Worm (Caenorhabditis elegans) whole organism, L3 larva: ENCODE results near the gene F44F4.3.

ENCODE experiments used
- ZK546.5 ChIP-seq: sonication (generic microtip); optimal IDR thresholded peaks from 2 replicates; lab custom pipeline; 2017; ENCODE audit warnings: missing biosample characterization, missing genetic modification characterization
- aly-2 ChIP-seq: fragments of 150-350 bp; optimal IDR thresholded peaks from 2 replicates; lab custom pipeline; 2014; ENCODE audit warnings: missing biosample characterization, missing genetic modification characterization
- ama-1 ChIP-seq: fragments of 150-350 bp; optimal IDR thresholded peaks from 2 replicates; lab custom pipeline; 2018
- ceh-16 ChIP-seq: sonication (generic microtip); optimal IDR thresholded peaks from 2 replicates; lab custom pipeline; 2017; ENCODE audit warnings: missing biosample characterization, missing genetic modification characterization
- ceh-82 ChIP-seq: fragments of 150-350 bp; optimal IDR thresholded peaks from 2 replicates; lab custom pipeline; 2014; ENCODE audit warnings: missing biosample characterization, missing genetic modification characterization
- ceh-9 ChIP-seq: sonication (generic microtip); optimal IDR thresholded peaks from 2 replicates; lab custom pipeline; 2018; ENCODE audit warnings: missing biosample characterization, missing genetic modification characterization
- egl-27 ChIP-seq: sonication (generic microtip); optimal IDR thresholded peaks from 4 replicates; lab custom pipeline; 2017; ENCODE audit warnings: missing biosample characterization, missing genetic modification reagents, missing genetic modification characterization
- egl-5 ChIP-seq: fragments of 150-350 bp; optimal IDR thresholded peaks from 2 replicates; lab custom pipeline; 2017; ENCODE audit warnings: missing biosample characterization, missing genetic modification reagents, missing genetic modification characterization, inconsistent platforms
- elt-1 ChIP-seq: fragments of 150-350 bp; optimal IDR thresholded peaks from 2 replicates; lab custom pipeline; 2014; ENCODE audit warnings: missing biosample characterization, missing genetic modification characterization
- elt-2 ChIP-seq: sonication (generic microtip); optimal IDR thresholded peaks from 2 replicates; lab custom pipeline; 2016; ENCODE audit warnings: missing genetic modification reagents, mild to moderate bottlenecking, missing genetic modification characterization, missing compliant biosample characterization
- fkh-10 ChIP-seq: sonication (generic microtip); optimal IDR thresholded peaks from 2 replicates; lab custom pipeline; 2017; ENCODE audit warnings: missing biosample characterization, missing genetic modification reagents, missing genetic modification characterization
- fkh-2 ChIP-seq: fragments of 150-350 bp; optimal IDR thresholded peaks from 2 replicates; lab custom pipeline; 2014; ENCODE audit warnings: missing biosample characterization, missing genetic modification reagents, missing genetic modification characterization
- fos-1 ChIP-seq: fragments of 150-350 bp; optimal IDR thresholded peaks from 2 replicates; lab custom pipeline; 2014; ENCODE audit warnings: missing biosample characterization, missing genetic modification characterization
- hmg-11 ChIP-seq: sonication (generic microtip); optimal IDR thresholded peaks from 2 replicates; lab custom pipeline; 2016; ENCODE audit warnings: missing genetic modification characterization, missing compliant biosample characterization
- lin-15B ChIP-seq: fragments of 150-350 bp; optimal IDR thresholded peaks from 2 replicates; lab custom pipeline; 2014; ENCODE audit warnings: missing biosample characterization, missing genetic modification characterization
- lin-39 ChIP-seq: fragments of 150-350 bp; optimal IDR thresholded peaks from 2 replicates; lab custom pipeline; 2018; ENCODE audit warnings: missing biosample characterization, missing genetic modification reagents, missing genetic modification characterization
- lsy-12 ChIP-seq: sonication (generic microtip); optimal IDR thresholded peaks from 2 replicates; lab custom pipeline; 2016; ENCODE audit warnings: mild to moderate bottlenecking, missing genetic modification characterization, missing compliant biosample characterization
- mdl-1 ChIP-seq: fragments of 150-350 bp; optimal IDR thresholded peaks from 2 replicates; lab custom pipeline; 2014; ENCODE audit warnings: missing biosample characterization, missing genetic modification characterization
- mml-1 ChIP-seq: fragments of 150-350 bp; sonication (generic microtip); optimal IDR thresholded peaks from 3 replicates; lab custom pipeline; 2014; ENCODE audit warnings: missing biosample characterization, missing genetic modification characterization
- nhr-23 ChIP-seq: fragments of 150-350 bp; optimal IDR thresholded peaks from 2 replicates; lab custom pipeline; 2014; ENCODE audit warnings: missing biosample characterization, missing genetic modification reagents, missing genetic modification characterization
- nhr-237 ChIP-seq: fragments of 150-350 bp; optimal IDR thresholded peaks from 2 replicates; lab custom pipeline; 2014; ENCODE audit warnings: missing biosample characterization, missing genetic modification characterization
- nhr-25 ChIP-seq: sonication (generic microtip); optimal IDR thresholded peaks from 2 replicates; lab custom pipeline; 2017; ENCODE audit warnings: missing biosample characterization, missing genetic modification characterization
- nhr-28 ChIP-seq: fragments of 150-350 bp; optimal IDR thresholded peaks from 2 replicates; lab custom pipeline; 2014; ENCODE audit warnings: missing biosample characterization, missing genetic modification characterization
- nhr-43 ChIP-seq: sonication (generic microtip); optimal IDR thresholded peaks from 2 replicates; lab custom pipeline; 2016; ENCODE audit warnings: mild to moderate bottlenecking, missing genetic modification characterization, missing compliant biosample characterization; ENCODE audit not compliant: poor library complexity, severe bottlenecking
- nhr-67 ChIP-seq: fragments of 150-350 bp; optimal IDR thresholded peaks from 2 replicates; lab custom pipeline; 2014; ENCODE audit warnings: missing biosample characterization, missing genetic modification characterization
- nhr-76 ChIP-seq: fragments of 150-350 bp; sonication (generic microtip); optimal IDR thresholded peaks from 5 replicates; lab custom pipeline; 2014; ENCODE audit warnings: missing biosample characterization, missing genetic modification characterization
- nhr-77 ChIP-seq: fragments of 150-350 bp; optimal IDR thresholded peaks from 2 replicates; lab custom pipeline; 2014; ENCODE audit warnings: missing biosample characterization, missing genetic modification characterization
- pha-4 ChIP-seq: fragments of 150-350 bp; optimal IDR thresholded peaks from 2 replicates; lab custom pipeline; 2014; ENCODE audit warnings: missing biosample characterization, missing genetic modification reagents, missing genetic modification characterization
- pqm-1 ChIP-seq: fragments of 150-350 bp; optimal IDR thresholded peaks from 2 replicates; lab custom pipeline; 2017; ENCODE audit warnings: missing biosample characterization, missing genetic modification characterization, inconsistent platforms
- skn-1 ChIP-seq: fragments of 150-350 bp; optimal IDR thresholded peaks from 2 replicates; lab custom pipeline; 2014; ENCODE audit warnings: missing biosample characterization, missing genetic modification characterization
- tbx-2 ChIP-seq: sonication (generic microtip); optimal IDR thresholded peaks from 2 replicates; lab custom pipeline; 2016; ENCODE audit warnings: mild to moderate bottlenecking, missing genetic modification characterization, missing compliant biosample characterization
- unc-39 ChIP-seq: sonication (generic microtip); optimal IDR thresholded peaks from 4 replicates; lab custom pipeline; 2017; ENCODE audit warnings: missing biosample characterization, missing genetic modification characterization
- unc-62 ChIP-seq: fragments of 150-350 bp; sonication (generic microtip); optimal IDR thresholded peaks from 4 replicates; lab custom pipeline; 2014; ENCODE audit warnings: missing biosample characterization, missing genetic modification reagents, missing genetic modification characterization
- zag-1 ChIP-seq: fragments of 150-350 bp; optimal IDR thresholded peaks from 2 replicates; lab custom pipeline; 2014; ENCODE audit warnings: missing biosample characterization, missing genetic modification characterization
- ztf-11 ChIP-seq: fragments of 150-350 bp; optimal IDR thresholded peaks from 2 replicates; lab custom pipeline; 2014; ENCODE audit warnings: missing biosample characterization, missing genetic modification characterization
- ztf-4 ChIP-seq: fragments of 150-350 bp; optimal IDR thresholded peaks from 2 replicates; lab custom pipeline; 2014; ENCODE audit warnings: missing biosample characterization, missing genetic modification characterization

The F44F4.3 gene

DNA sequence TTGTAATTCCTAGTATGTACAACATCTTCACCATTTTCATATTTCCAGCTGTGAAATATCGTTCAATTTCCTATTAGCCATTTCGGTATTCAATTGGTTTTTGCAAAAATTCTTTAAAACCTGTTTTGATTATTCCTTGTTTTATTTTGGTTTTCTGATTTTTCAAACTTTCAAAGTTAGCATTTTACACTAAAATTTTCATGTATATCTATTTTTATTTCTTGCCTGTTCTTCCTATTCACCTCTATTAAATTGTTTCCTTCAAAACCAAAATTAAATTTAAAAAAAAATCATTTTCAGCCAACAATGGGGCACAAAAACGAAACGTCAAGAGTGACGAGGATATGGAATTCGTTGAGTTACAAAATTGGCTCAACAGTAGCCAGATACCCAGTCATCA, 3.3 kb upstream of the F44F4.3 start, which contains the start of gene ptr-8:
Gene ptr-8, plus strand, starts transcription at position 301 of the 400 bp plus-strand sequence.
- TF ChIP-seq nhr-28 (no peak), nhr-43 (tag; lab: Kevin White, UChicago) (no peak), nhr-77 (tag; lab: Kevin White, UChicago) (no peak), fos-1 (no peak), nhr-237 (tag; lab: Kevin White, UChicago) (no peak), mdl-1 (tag; lab: Kevin White, UChicago) (no peak), pha-4 (tag; lab: Kevin White, UChicago) (no peak), elt-2 (tag; lab: Kevin White, UChicago) (no peak), nhr-25 (tag; lab: Kevin White, UChicago) (no peak), unc-62 (GFP tag; lab: Kevin White, UChicago) (no peak), elt-1 (tag; lab: Kevin White, UChicago) (no peak)

DNA sequence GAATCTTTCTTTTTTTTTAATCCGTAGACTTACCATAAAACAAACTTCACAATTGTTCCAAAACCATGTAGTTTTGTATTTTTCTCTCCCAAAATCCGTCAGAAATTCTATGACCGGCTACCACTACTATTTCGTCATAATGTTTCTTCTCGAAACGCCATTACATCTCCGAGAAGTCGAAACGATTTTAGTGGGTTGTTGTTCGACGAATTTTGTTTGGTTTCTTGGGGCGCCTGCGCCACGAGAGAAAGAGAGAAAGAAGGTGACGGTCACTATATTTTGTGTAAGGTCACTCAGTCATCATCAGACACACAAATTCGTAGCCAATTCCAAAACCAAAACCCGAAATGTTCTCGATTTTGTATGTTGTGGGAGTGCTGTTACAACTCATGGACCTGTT, 1.4 kb upstream of the F44F4.3 start:
- peak; percentile 75 for TF ChIP-seq nhr-23 (tag; lab: Kevin White, UChicago)
- no peak for TF ChIP-seq nhr-28
- peak; percentile 16 for TF ChIP-seq egl-5 (tag; lab: Kevin White, UChicago)
- TF ChIP-seq nhr-25 (tag; lab: Kevin White, UChicago) = peak; percentile 69
- TF ChIP-seq unc-39 (tag; lab: Kevin White, UChicago) = no peak

DNA sequence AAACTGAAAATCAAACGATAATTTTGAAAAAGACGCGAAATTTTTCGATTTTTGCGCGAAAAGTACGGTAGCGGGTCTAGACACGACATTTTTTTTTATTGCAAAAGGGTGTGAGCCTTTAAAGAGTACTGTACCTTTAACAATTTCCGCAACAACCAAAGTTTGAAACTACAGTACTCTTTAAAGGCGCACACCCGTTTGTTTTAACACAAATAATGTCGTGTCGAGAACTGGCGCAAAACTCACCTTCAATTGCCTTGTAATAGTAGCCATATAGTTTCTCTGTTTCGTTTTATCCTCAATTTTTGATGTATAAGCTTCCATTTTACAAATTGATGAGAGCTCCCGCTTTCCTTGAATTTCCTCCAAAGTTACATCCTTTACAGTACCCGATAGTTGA, 468 bp downstream of the F44F4.3 start:
- no peak for TF ChIP-seq lsy-12
- no peak for TF ChIP-seq nhr-25 (tag; lab: Kevin White, UChicago)
- no peak for TF ChIP-seq nhr-77 (tag; lab: Kevin White, UChicago)
- TF ChIP-seq ama-1 = no peak
- TF ChIP-seq ceh-82 (tag; lab: Kevin White, UChicago) = no peak
- no peak for TF ChIP-seq fkh-10
- TF ChIP-seq ceh-9 (tag; lab: Kevin White, UChicago) = no peak
- no peak for TF ChIP-seq ztf-11
- TF ChIP-seq ZK546.5 (tag; lab: Kevin White, UChicago) = no peak
- TF ChIP-seq nhr-76 (tag; lab: Kevin White, UChicago) = no peak
- no peak for TF ChIP-seq nhr-67 (tag; lab: Kevin White, UChicago)

DNA sequence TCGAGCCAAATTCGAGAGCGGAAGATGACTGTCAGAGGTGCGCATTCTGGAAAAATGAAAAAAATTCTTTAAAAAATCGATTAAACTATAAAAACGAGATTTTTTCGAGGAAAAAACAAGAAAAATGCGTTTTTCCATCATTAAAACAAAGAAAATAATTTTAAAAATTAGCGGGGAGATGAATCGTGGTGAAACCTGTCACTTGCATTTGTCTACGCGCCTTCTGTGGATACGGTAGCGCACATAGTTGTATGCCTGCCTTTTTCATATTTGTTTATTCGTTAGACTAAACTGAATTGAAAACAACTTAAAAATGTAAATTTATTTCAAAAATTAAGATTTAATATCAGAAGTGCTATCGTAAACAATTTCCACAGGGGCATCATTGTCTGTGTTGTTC, 1.3 kb downstream of the F44F4.3 start, which contains the start of gene egg-3:
Gene egg-3, minus strand, starts transcription at position 46 of the 400 bp plus-strand sequence.
- TF ChIP-seq elt-1 (tag; lab: Kevin White, UChicago) = no peak
- no peak for TF ChIP-seq ceh-16
- TF ChIP-seq ceh-9 (tag; lab: Kevin White, UChicago) = no peak
- TF ChIP-seq lin-15B (tag; lab: Kevin White, UChicago) = no peak
- TF ChIP-seq hmg-11 (tag; lab: Kevin White, UChicago) = no peak
- TF ChIP-seq ceh-82 (tag; lab: Kevin White, UChicago) = no peak
- TF ChIP-seq zag-1 (tag; lab: Kevin White, UChicago) = no peak
- no peak for TF ChIP-seq nhr-77 (tag; lab: Kevin White, UChicago)
- TF ChIP-seq nhr-23 (tag; lab: Kevin White, UChicago) = no peak
- no peak for TF ChIP-seq nhr-43 (tag; lab: Kevin White, UChicago)
- no peak for TF ChIP-seq aly-2
- no peak for TF ChIP-seq lin-39 (tag; lab: Kevin White, UChicago)
- no peak for TF ChIP-seq unc-62 (GFP tag; lab: Kevin White, UChicago)
- TF ChIP-seq ztf-4 (tag; lab: Kevin White, UChicago) = no peak
- no peak for TF ChIP-seq skn-1 (tag; lab: Kevin White, UChicago)
- TF ChIP-seq pha-4 (tag; lab: Kevin White, UChicago) = no peak

DNA sequence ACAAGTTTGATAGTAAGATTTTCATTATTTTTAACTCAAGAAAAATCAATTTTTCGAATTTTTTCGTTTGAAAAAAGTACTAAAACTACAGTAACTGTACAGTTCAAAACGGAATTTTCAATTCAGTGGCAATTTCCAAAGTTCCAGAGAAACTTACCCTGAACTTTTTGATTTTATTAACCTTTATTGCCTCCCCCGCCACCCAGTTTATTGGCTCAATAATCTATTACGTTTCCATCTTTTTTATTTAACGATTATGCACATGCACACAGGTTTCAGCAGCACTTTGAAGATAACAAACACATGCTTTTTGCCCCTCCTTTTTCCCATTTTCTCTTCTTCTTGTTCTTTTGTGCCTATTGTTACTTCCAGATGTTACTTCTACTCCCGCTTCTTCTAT, 5.1 kb downstream of the F44F4.3 start, which contains the start of gene lurp-1:
Gene lurp-1, plus strand, starts transcription at position 301 of the 400 bp plus-strand sequence.
- TF ChIP-seq tbx-2 (tag; lab: Kevin White, UChicago) (no peak), nhr-67 (tag; lab: Kevin White, UChicago) (no peak), egl-5 (tag; lab: Kevin White, UChicago) (no peak)

DNA sequence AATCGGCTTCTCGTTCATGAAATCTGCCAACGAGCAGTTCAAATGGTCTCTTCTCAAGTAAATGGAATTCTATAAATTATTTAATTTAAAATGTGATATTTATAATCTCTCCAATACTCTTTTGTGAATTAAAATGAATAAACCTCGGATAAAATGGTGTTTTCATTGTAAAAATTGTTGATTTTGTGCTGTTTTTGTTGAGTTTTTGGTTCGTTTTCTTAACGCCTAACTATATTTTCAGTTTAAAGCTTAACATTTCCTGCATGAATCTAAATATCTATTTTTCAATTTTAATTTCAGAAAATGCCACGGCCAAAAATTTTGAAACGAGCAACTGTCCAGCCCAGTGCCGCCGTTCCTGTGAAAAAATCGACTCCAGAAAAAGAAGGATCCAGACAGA, 12.1 kb downstream of the F44F4.3 start, which contains the start of gene orc-2:
Gene orc-2, plus strand, starts transcription at position 301 of the 400 bp plus-strand sequence.
- no peak for TF ChIP-seq lin-39 (tag; lab: Kevin White, UChicago)
- TF ChIP-seq zag-1 (tag; lab: Kevin White, UChicago) = no peak
- no peak for TF ChIP-seq hmg-11 (tag; lab: Kevin White, UChicago)
- no peak for TF ChIP-seq nhr-67 (tag; lab: Kevin White, UChicago)
- TF ChIP-seq unc-39 (tag; lab: Kevin White, UChicago) = no peak
- no peak for TF ChIP-seq fkh-10
- no peak for TF ChIP-seq nhr-76 (tag; lab: Kevin White, UChicago)
- no peak for TF ChIP-seq elt-2 (tag; lab: Kevin White, UChicago)
- no peak for TF ChIP-seq egl-27 (tag; lab: Kevin White, UChicago)
- no peak for TF ChIP-seq lin-15B (tag; lab: Kevin White, UChicago)
- TF ChIP-seq mdl-1 (tag; lab: Kevin White, UChicago) = no peak
- no peak for TF ChIP-seq fkh-2 (tag; lab: Kevin White, UChicago)
- no peak for TF ChIP-seq pqm-1 (tag; lab: Kevin White, UChicago)
- no peak for TF ChIP-seq skn-1 (tag; lab: Kevin White, UChicago)
- no peak for TF ChIP-seq mml-1 (tag; lab: Kevin White, UChicago)
- no peak for TF ChIP-seq ztf-4 (tag; lab: Kevin White, UChicago)
- no peak for TF ChIP-seq ZK546.5 (tag; lab: Kevin White, UChicago)
